Worm (Caenorhabditis elegans) whole organism, L2 larva: ENCODE data around the gene sna-1.

Experiments used
- C34F6.9 ChIP-seq: fragments of 150-350 bp; optimal IDR thresholded peaks from 2 replicates; lab custom pipeline; 2014; ENCODE audit warnings: missing biosample characterization, missing genetic modification characterization
- F13H6.1 ChIP-seq: sonication (generic microtip); optimal IDR thresholded peaks from 2 replicates; lab custom pipeline; 2016; ENCODE audit warnings: missing genetic modification characterization, missing compliant biosample characterization
- R02D3.7 ChIP-seq: fragments of 150-350 bp; optimal IDR thresholded peaks from 2 replicates; lab custom pipeline; 2014; ENCODE audit warnings: missing biosample characterization, missing genetic modification characterization
- Y55F3AM.14 ChIP-seq: fragments of 200-800 bp; sonication (Bioruptor generic); optimal IDR thresholded peaks from 2 replicates; lab custom pipeline; 2018; ENCODE audit warnings: mild to moderate bottlenecking, missing genetic modification characterization, missing compliant biosample characterization
- ama-1 ChIP-seq: fragments of 150-350 bp; optimal IDR thresholded peaks from 2 replicates; lab custom pipeline; 2018; ENCODE audit warnings: inconsistent platforms
- blmp-1 ChIP-seq: sonication (generic microtip); optimal IDR thresholded peaks from 2 replicates; lab custom pipeline; 2017; ENCODE audit warnings: missing genetic modification characterization, mild to moderate bottlenecking, missing compliant biosample characterization, antibody characterized with exemption, moderate library complexity; ENCODE audit not compliant: insufficient read depth
- ceh-16 ChIP-seq: fragments of 150-350 bp; optimal IDR thresholded peaks from 2 replicates; lab custom pipeline; 2014; ENCODE audit warnings: missing biosample characterization, missing genetic modification characterization
- ceh-82 ChIP-seq: fragments of 150-350 bp; optimal IDR thresholded peaks from 2 replicates; lab custom pipeline; 2014; ENCODE audit warnings: missing biosample characterization, missing genetic modification characterization
- crh-2 ChIP-seq: sonication (generic microtip); optimal IDR thresholded peaks from 2 replicates; lab custom pipeline; 2017; ENCODE audit warnings: missing biosample characterization, missing genetic modification characterization
- elt-1 ChIP-seq: fragments of 150-350 bp; optimal IDR thresholded peaks from 2 replicates; lab custom pipeline; 2014; ENCODE audit warnings: missing biosample characterization, missing genetic modification characterization
- elt-3 ChIP-seq: sonication (generic microtip); optimal IDR thresholded peaks from 2 replicates; lab custom pipeline; 2017; ENCODE audit warnings: missing biosample characterization, missing genetic modification characterization
- fos-1 ChIP-seq: fragments of 150-350 bp; optimal IDR thresholded peaks from 2 replicates; lab custom pipeline; 2014; ENCODE audit warnings: missing biosample characterization, missing genetic modification characterization
- gmeb-1 ChIP-seq: fragments of 150-350 bp; optimal IDR thresholded peaks from 2 replicates; lab custom pipeline; 2014; ENCODE audit warnings: missing biosample characterization, missing genetic modification characterization
- lin-39 ChIP-seq: fragments of 150-350 bp; optimal IDR thresholded peaks from 2 replicates; lab custom pipeline; 2014; ENCODE audit warnings: missing biosample characterization, missing genetic modification reagents, missing genetic modification characterization
- mab-5 ChIP-seq: fragments of 150-350 bp; optimal IDR thresholded peaks from 2 replicates; lab custom pipeline; 2014; ENCODE audit warnings: missing biosample characterization, missing genetic modification characterization
- mbf-1 ChIP-seq: sonication (generic microtip); optimal IDR thresholded peaks from 2 replicates; lab custom pipeline; 2017; ENCODE audit warnings: missing biosample characterization, missing genetic modification characterization
- mdl-1 ChIP-seq, 2 experiments: fragments of 150-350 bp in 1 of 2; sonication (generic microtip) in 1 of 2; optimal IDR thresholded peaks; 2 replicates each; lab custom pipeline; 2017; ENCODE audit warnings: missing biosample characterization in 2 of 2, missing genetic modification characterization in 2 of 2
- nhr-10 ChIP-seq: sonication (generic microtip); optimal IDR thresholded peaks from 2 replicates; lab custom pipeline; 2017; ENCODE audit warnings: missing biosample characterization, missing genetic modification characterization
- nhr-11 ChIP-seq: fragments of 150-350 bp; optimal IDR thresholded peaks from 2 replicates; lab custom pipeline; 2014; ENCODE audit warnings: missing biosample characterization, missing genetic modification characterization
- nhr-12 ChIP-seq: fragments of 150-350 bp; optimal IDR thresholded peaks from 2 replicates; lab custom pipeline; 2014; ENCODE audit warnings: missing biosample characterization, missing genetic modification characterization
- nhr-129 ChIP-seq: fragments of 150-350 bp; optimal IDR thresholded peaks from 2 replicates; lab custom pipeline; 2014; ENCODE audit warnings: missing biosample characterization, missing genetic modification characterization
- nhr-21 ChIP-seq: fragments of 150-350 bp; optimal IDR thresholded peaks from 2 replicates; lab custom pipeline; 2014; ENCODE audit warnings: missing biosample characterization, missing genetic modification characterization
- nhr-237 ChIP-seq: fragments of 150-350 bp; optimal IDR thresholded peaks from 2 replicates; lab custom pipeline; 2014; ENCODE audit warnings: missing biosample characterization, missing genetic modification characterization
- peb-1 ChIP-seq: fragments of 150-350 bp; optimal IDR thresholded peaks from 2 replicates; lab custom pipeline; 2014; ENCODE audit warnings: missing biosample characterization, missing genetic modification characterization
- sem-4 ChIP-seq: fragments of 150-350 bp; optimal IDR thresholded peaks from 2 replicates; lab custom pipeline; 2014; ENCODE audit warnings: missing biosample characterization, missing genetic modification reagents, missing genetic modification characterization
- skn-1 ChIP-seq: sonication (generic microtip); optimal IDR thresholded peaks from 2 replicates; lab custom pipeline; 2017; ENCODE audit warnings: missing biosample characterization, missing genetic modification characterization
- sma-3 ChIP-seq: sonication (generic microtip); optimal IDR thresholded peaks from 2 replicates; lab custom pipeline; 2016; ENCODE audit warnings: missing genetic modification reagents, missing genetic modification characterization, missing compliant biosample characterization
- sma-9 ChIP-seq, 2 experiments: fragments of 150-350 bp in 1 of 2; sonication (generic microtip) in 1 of 2; optimal IDR thresholded peaks; 2 replicates each; lab custom pipeline; 2014 to 2016; ENCODE audit warnings: missing genetic modification characterization in 2 of 2, mild to moderate bottlenecking in 1 of 2, missing biosample characterization in 1 of 2, missing compliant biosample characterization in 1 of 2, missing genetic modification reagents in 1 of 2, moderate library complexity in 1 of 2
- unc-39 ChIP-seq: fragments of 150-350 bp; optimal IDR thresholded peaks from 2 replicates; lab custom pipeline; 2014; ENCODE audit warnings: missing biosample characterization, missing genetic modification characterization
- unc-55 ChIP-seq: fragments of 150-350 bp; sonication (generic microtip); optimal IDR thresholded peaks from 3 replicates; lab custom pipeline; 2014; ENCODE audit warnings: missing biosample characterization, missing genetic modification reagents, missing genetic modification characterization
- unc-62 ChIP-seq: fragments of 150-350 bp; optimal IDR thresholded peaks from 2 replicates; lab custom pipeline; 2014; ENCODE audit warnings: missing biosample characterization, missing genetic modification reagents, missing genetic modification characterization
- zag-1 ChIP-seq: fragments of 150-350 bp; optimal IDR thresholded peaks from 2 replicates; lab custom pipeline; 2014; ENCODE audit warnings: missing biosample characterization, missing genetic modification characterization
- ztf-1 ChIP-seq: fragments of 200-800 bp; sonication (Bioruptor generic); conservative IDR thresholded peaks from 2 replicates; pipeline ENCODE4 v1.3.6; 2022; ENCODE audit warnings: missing genetic modification characterization, missing compliant biosample characterization
- ztf-4 ChIP-seq: fragments of 150-350 bp; optimal IDR thresholded peaks from 2 replicates; lab custom pipeline; 2014; ENCODE audit warnings: missing biosample characterization, missing genetic modification characterization

sna-1 gene

DNA sequence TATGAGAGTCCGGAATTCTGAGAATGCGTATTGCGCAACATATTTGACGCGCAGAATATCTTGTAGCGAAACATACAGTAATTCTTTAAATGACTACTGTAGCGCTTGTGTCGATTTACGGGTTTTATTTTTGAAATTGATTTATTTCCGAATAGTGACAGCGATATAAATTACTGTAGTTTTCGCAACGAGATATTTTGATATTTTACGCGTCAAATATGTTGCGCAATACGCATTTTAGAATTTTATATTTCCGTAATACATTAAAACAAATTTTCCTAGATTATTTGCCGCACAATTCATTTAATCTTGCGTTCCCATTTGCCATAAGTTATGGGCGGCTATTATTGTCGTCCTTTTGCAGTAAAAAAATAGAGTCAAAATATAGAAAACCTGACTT, 5.1 kb downstream of the sna-1 start:
- no peak for TF ChIP-seq unc-62 (GFP tag; lab: Kevin White, UChicago)
- no peak for TF ChIP-seq nhr-11 (tag; lab: Kevin White, UChicago)
- no peak for TF ChIP-seq nhr-237 (tag; lab: Kevin White, UChicago)
- TF ChIP-seq lin-39 (tag; lab: Kevin White, UChicago), result no peak
- TF ChIP-seq skn-1 (tag; lab: Kevin White, UChicago), result no peak
- TF ChIP-seq Y55F3AM.14 (GFP tag; lab: Kevin White, UChicago), result no peak
- TF ChIP-seq nhr-21 (tag; lab: Kevin White, UChicago), result no peak
- TF ChIP-seq nhr-129 (tag; lab: Kevin White, UChicago), result no peak
- TF ChIP-seq crh-2, result no peak
- TF ChIP-seq ztf-1 (GFP tag; lab: Robert Waterston, UW), result no peak
- no peak for TF ChIP-seq nhr-12
- TF ChIP-seq C34F6.9 (tag; lab: Kevin White, UChicago), result no peak
- TF ChIP-seq ztf-4 (tag; lab: Kevin White, UChicago), result no peak
- TF ChIP-seq peb-1 (tag; lab: Kevin White, UChicago), result no peak
- no peak for TF ChIP-seq ceh-82
- no peak for TF ChIP-seq elt-3 (tag; lab: Kevin White, UChicago)
- no peak for TF ChIP-seq mab-5 (tag; lab: Kevin White, UChicago)
- TF ChIP-seq zag-1 (tag; lab: Kevin White, UChicago), result no peak

DNA sequence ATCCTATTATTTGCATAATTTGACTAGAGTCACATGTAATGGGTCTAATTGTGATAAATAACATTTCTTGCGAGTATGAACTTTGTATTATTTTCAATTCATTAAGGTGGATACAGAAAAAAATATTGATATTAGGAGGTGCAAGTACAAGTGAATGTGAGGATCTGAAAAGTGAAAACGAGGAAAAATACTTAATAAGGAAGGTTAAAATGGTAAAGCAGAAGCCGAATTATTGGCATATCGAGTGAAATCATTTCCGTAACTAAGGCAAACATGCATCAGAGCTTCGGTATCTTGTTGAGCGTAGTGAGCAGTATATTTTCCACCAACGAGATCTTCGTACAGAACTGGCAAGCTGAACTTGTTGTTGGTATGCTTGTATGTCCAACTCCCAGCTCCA, 6.0 kb downstream of the sna-1 start:
- TF ChIP-seq nhr-129 (tag; lab: Kevin White, UChicago) (no peak), nhr-21 (tag; lab: Kevin White, UChicago) (no peak), gmeb-1 (no peak), mbf-1 (no peak), mdl-1 (tag; optimal IDR thresholded peaks at IDR 0.05; lab: Kevin White, UChicago) (no peak), R02D3.7 (tag; lab: Kevin White, UChicago) (no peak), nhr-12 (no peak), mab-5 (tag; lab: Kevin White, UChicago) (no peak), unc-55 (GFP tag; lab: Kevin White, UChicago) (no peak), skn-1 (tag; lab: Kevin White, UChicago) (no peak), unc-39 (no peak), ztf-4 (tag; lab: Kevin White, UChicago) (no peak), F13H6.1 (no peak), sma-9 (GFP tag; optimal IDR thresholded peaks at IDR 0.05; lab: Kevin White, UChicago) (no peak), sma-9 (tag; optimal IDR thresholded peaks at IDR 0.05; lab: Kevin White, UChicago) (no peak), C34F6.9 (tag; lab: Kevin White, UChicago) (no peak), nhr-10 (tag; lab: Kevin White, UChicago) (no peak), elt-1 (tag; lab: Kevin White, UChicago) (no peak), sem-4 (tag; lab: Kevin White, UChicago) (no peak), ceh-16 (tag; lab: Kevin White, UChicago) (no peak)

DNA sequence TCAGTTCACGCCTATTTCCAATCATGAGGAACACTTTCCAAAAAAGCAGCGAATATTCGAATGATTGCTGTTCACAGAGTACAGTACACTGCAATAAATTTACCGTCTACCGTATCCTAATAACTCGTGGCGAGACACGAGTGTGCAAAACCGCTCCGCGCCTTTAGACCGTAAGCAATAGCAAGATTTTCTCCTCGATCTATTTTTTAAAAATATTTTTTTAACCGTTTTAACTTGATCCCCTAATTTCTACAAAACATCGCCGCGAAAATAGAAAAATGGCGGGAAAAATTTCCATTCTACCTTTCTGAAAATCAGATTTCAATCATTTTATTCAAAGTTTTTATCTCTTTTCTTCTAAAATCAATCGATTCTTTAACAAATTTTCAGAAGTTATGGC, 7.8 kb downstream of the sna-1 start, which contains the start of gene era-1:
Gene era-1, plus strand, starts transcription at position 366 of the 400 bp plus-strand sequence.
- TF ChIP-seq sma-3 (GFP tag; lab: Kevin White, UChicago) (no peak), ama-1 (no peak), ztf-1 (GFP tag; lab: Robert Waterston, UW) (no peak), nhr-10 (tag; lab: Kevin White, UChicago) (no peak), nhr-12 (no peak), elt-3 (tag; lab: Kevin White, UChicago) (no peak), mab-5 (tag; lab: Kevin White, UChicago) (no peak), R02D3.7 (tag; lab: Kevin White, UChicago) (no peak), peb-1 (tag; lab: Kevin White, UChicago) (no peak), Y55F3AM.14 (GFP tag; lab: Kevin White, UChicago) (no peak), fos-1 (tag; lab: Kevin White, UChicago) (no peak), crh-2 (no peak), mdl-1 (tag; optimal IDR thresholded peaks at IDR 0.05; lab: Kevin White, UChicago) (no peak), sma-9 (GFP tag; optimal IDR thresholded peaks at IDR 0.05; lab: Kevin White, UChicago) (no peak), sma-9 (tag; optimal IDR thresholded peaks at IDR 0.05; lab: Kevin White, UChicago) (no peak), nhr-11 (tag; lab: Kevin White, UChicago) (no peak), unc-39 (no peak)
- TF ChIP-seq, all 48 proteins: peak for 0

ce11 chrV:6699833-6700232, 10.6 kb downstream of the sna-1 start:
- TF ChIP-seq skn-1 (tag; lab: Kevin White, UChicago) (no peak), blmp-1 (tag; lab: Kevin White, UChicago) (peak; percentile 50), mab-5 (tag; lab: Kevin White, UChicago) (no peak)
